Fruit fly (Drosophila melanogaster) whole organism, adult: ENCODE results near the gene CG8004.

Source experiments
- CG7045 ChIP-seq: fragments of 200-800 bp; sonication (Bioruptor generic); optimal IDR thresholded peaks from 2 replicates; lab custom pipeline; 2017; ENCODE audit warnings: missing biosample characterization, mild to moderate bottlenecking, missing genetic modification characterization
- CG7101 ChIP-seq: fragments of 200-800 bp; sonication (Bioruptor generic); optimal IDR thresholded peaks from 2 replicates; lab custom pipeline; 2018; ENCODE audit warnings: missing biosample characterization, mild to moderate bottlenecking, missing genetic modification characterization, moderate library complexity
- Clk ChIP-seq: fragments of 200-800 bp; sonication (Bioruptor generic); optimal IDR thresholded peaks from 2 replicates; lab custom pipeline; 2017; ENCODE audit warnings: missing biosample characterization, missing genetic modification characterization
- bab1 ChIP-seq: fragments of 200-800 bp; sonication (Bioruptor generic); optimal IDR thresholded peaks from 3 replicates; lab custom pipeline; 2019; ENCODE audit warnings: missing biosample characterization, mild to moderate bottlenecking, missing genetic modification characterization, moderate library complexity
- cic ChIP-seq: fragments of 200-800 bp; sonication (Bioruptor generic); optimal IDR thresholded peaks from 2 replicates; lab custom pipeline; 2017; ENCODE audit warnings: missing biosample characterization, mild to moderate bottlenecking, missing genetic modification characterization, moderate library complexity
- kay ChIP-seq: fragments of 200-800 bp; sonication (Bioruptor generic); peaks from one replicate; lab custom pipeline; 2016; ENCODE audit warnings: missing biosample characterization, missing genetic modification characterization, borderline replicate concordance
- pad ChIP-seq: fragments of 200-800 bp; sonication (Bioruptor generic); optimal IDR thresholded peaks from 3 replicates; lab custom pipeline; 2017; ENCODE audit warnings: missing biosample characterization, missing genetic modification characterization, mild to moderate bottlenecking, moderate library complexity, missing genetic modification reagents
- tj ChIP-seq: fragments of 200-800 bp; sonication (Bioruptor generic); optimal IDR thresholded peaks from 3 replicates; lab custom pipeline; 2017; ENCODE audit warnings: missing biosample characterization, mild to moderate bottlenecking, missing genetic modification characterization, moderate library complexity

DNA sequence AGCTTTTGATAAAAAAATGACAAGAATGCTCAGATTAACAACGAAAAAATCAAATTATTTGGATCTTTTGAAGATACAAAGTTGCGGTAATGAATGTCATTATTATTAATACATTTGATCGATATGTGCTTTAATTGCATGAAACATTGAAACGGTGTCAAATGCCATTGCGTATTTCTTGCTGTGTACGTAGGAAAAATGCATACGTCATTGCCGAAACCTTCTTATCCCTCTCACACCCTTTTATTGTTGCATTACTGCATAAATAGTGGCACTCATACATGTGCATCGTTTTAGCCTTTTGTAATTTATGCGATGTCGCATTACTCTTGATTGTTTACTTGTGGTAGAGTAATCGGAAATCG lies 20.6 kb downstream of the CG8004 start:
- no peak for TF ChIP-seq CG7101 (tag; lab: Kevin White, UChicago)
- TF ChIP-seq pad (GFP tag; lab: Kevin White, UChicago), result no peak
- TF ChIP-seq Clk (GFP tag; lab: Kevin White, UChicago), result no peak
- no peak for TF ChIP-seq cic (GFP tag; lab: Kevin White, UChicago)
- no peak for TF ChIP-seq kay (GFP tag; lab: Kevin White, UChicago)
- no peak for TF ChIP-seq bab1 (GFP tag; lab: Kevin White, UChicago)
- no peak for TF ChIP-seq CG7045 (GFP tag; lab: Kevin White, UChicago)
- peak; percentile 64 for TF ChIP-seq tj (GFP tag; lab: Kevin White, UChicago)
